Fruit fly (Drosophila melanogaster): Measurements from ENCODE around the gene Fur2.
A peak's percentile ranks its signal among the peaks of the same experiment; 100 is the strongest.

- TF ChIP-seq CG15710 (tag; optimal IDR thresholded peaks at IDR 0.05) (no peak), CG34367 (tag; optimal IDR thresholded peaks at IDR 0.05) (no peak), CG8301 (tag; optimal IDR thresholded peaks at IDR 0.05) (no peak), CG8159 (tag; optimal IDR thresholded peaks at IDR 0.05) (no peak), CG14655 (GFP tag; optimal IDR thresholded peaks at IDR 0.05) (no peak), CG13204 (GFP tag; optimal IDR thresholded peaks at IDR 0.05) (no peak), CG9948 (tag; optimal IDR thresholded peaks at IDR 0.05) (no peak), EcR (GFP tag; optimal IDR thresholded peaks at IDR 0.05) (no peak), CG17806 (tag; optimal IDR thresholded peaks at IDR 0.05) (peak; percentile 28), CG4496 (GFP tag; IDR thresholded peaks at IDR 0.05) (no peak)
These were observed 963 bp upstream of the Fur2 start for dm6 chrX:16371923-16372322.

Measured in whole organism, pupa.